Worm (Caenorhabditis elegans) whole organism, L2 larva: ENCODE results near the gene crn-5.

Source experiments
- ceh-82 ChIP-seq: fragments of 150-350 bp; optimal IDR thresholded peaks from 2 replicates; lab custom pipeline; 2014; ENCODE audit warnings: missing biosample characterization, missing genetic modification characterization
- lsy-2 ChIP-seq, 2 experiments: fragments of 150-350 bp in 1 of 2; sonication (generic microtip) in 1 of 2; optimal IDR thresholded peaks; 2 replicates each; lab custom pipeline; 2014 to 2017; ENCODE audit warnings: missing biosample characterization in 2 of 2, missing genetic modification characterization in 2 of 2
- nhr-11 ChIP-seq: fragments of 150-350 bp; optimal IDR thresholded peaks from 2 replicates; lab custom pipeline; 2014; ENCODE audit warnings: missing biosample characterization, missing genetic modification characterization
- ztf-11 ChIP-seq: sonication (generic microtip); optimal IDR thresholded peaks from 2 replicates; lab custom pipeline; 2017; ENCODE audit warnings: missing biosample characterization, missing genetic modification characterization

DNA sequence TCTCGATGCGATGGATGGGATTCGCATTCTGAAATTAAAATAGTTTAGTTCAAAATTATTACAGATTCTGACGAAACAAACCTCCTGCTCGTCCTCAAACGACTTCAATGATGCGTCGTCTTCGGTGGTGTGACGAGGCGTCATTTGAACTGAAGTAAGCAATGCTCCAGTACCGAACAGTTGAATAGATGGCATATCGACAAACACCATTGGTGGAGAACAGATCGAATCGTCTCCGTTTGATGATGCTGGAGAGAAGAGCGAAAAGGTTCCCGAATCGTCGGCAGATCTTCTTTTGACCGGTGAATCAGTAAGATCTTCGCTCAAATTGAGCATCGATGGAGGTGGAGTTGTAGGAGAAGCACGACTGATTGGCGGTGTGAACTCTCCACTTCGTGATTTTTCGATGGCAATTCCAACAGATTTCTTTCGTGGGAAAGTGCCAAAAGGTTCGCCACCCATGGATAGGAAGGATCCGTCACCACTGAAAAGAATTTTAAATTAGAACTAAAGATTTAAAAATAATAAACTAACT lies 48.1 kb upstream of the crn-5 start:
- TF ChIP-seq lsy-2 (tag; optimal IDR thresholded peaks at IDR 0.05; lab: Kevin White, UChicago): no peak
- no peak for TF ChIP-seq ceh-82 (tag; lab: Kevin White, UChicago)
- no peak for TF ChIP-seq nhr-11
- TF ChIP-seq ztf-11 (tag; lab: Kevin White, UChicago): no peak
